Fruit fly (Drosophila melanogaster) whole organism, embryonic: ENCODE results near the gene Smox.
A peak's percentile ranks its signal among the peaks of the same experiment; 100 is the strongest.

Experiments
- Ada2b ChIP-seq: fragments of 200-800 bp; sonication (Bioruptor generic); IDR thresholded peaks from 2 replicates; pipeline ENCODE4 v1.3.6; 2022; ENCODE audit warnings: missing biosample characterization, missing genetic modification characterization
- Atf3 ChIP-seq: fragments of 200-800 bp; sonication (Bioruptor generic); optimal IDR thresholded peaks from 3 replicates; lab custom pipeline; 2016; ENCODE audit warnings: missing biosample characterization, missing genetic modification characterization
- B-H2 ChIP-seq: fragments of 200-800 bp; sonication (Bioruptor generic); optimal IDR thresholded peaks from 2 replicates; lab custom pipeline; 2018; ENCODE audit warnings: missing biosample characterization, mild to moderate bottlenecking, missing genetic modification characterization
- Bdp1 ChIP-seq: fragments of 200-800 bp; sonication (Bioruptor generic); optimal IDR thresholded peaks from 3 replicates; lab custom pipeline; 2016; ENCODE audit warnings: missing biosample characterization, missing genetic modification characterization
- CG10267 ChIP-seq: fragments of 200-800 bp; sonication (Bioruptor generic); optimal IDR thresholded peaks from 2 replicates; lab custom pipeline; 2018; ENCODE audit warnings: missing biosample characterization, mild to moderate bottlenecking, missing genetic modification characterization, moderate library complexity
- CG10654 ChIP-seq: fragments of 200-800 bp; sonication (Bioruptor generic); optimal IDR thresholded peaks from 2 replicates; lab custom pipeline; 2016; ENCODE audit warnings: missing biosample characterization, missing genetic modification characterization
- CG11560 ChIP-seq: fragments of 200-800 bp; sonication (Bioruptor generic); IDR thresholded peaks from 3 replicates; pipeline ENCODE4 v1.3.6; 2022; ENCODE audit warnings: missing biosample characterization, missing genetic modification characterization
- CG12236 ChIP-seq: fragments of 200-800 bp; sonication (Bioruptor generic); optimal IDR thresholded peaks from 2 replicates; lab custom pipeline; 2016; ENCODE audit warnings: missing biosample characterization, missing genetic modification characterization
- CG12659 ChIP-seq: fragments of 200-800 bp; sonication (Bioruptor generic); optimal IDR thresholded peaks from 3 replicates; lab custom pipeline; 2017; ENCODE audit warnings: mild to moderate bottlenecking, missing biosample characterization, missing genetic modification reagents, missing genetic modification characterization
- CG13424 ChIP-seq: fragments of 200-800 bp; sonication (Bioruptor generic); optimal IDR thresholded peaks from 2 replicates; lab custom pipeline; 2019; ENCODE audit warnings: missing biosample characterization, mild to moderate bottlenecking, missing genetic modification characterization, moderate library complexity
- CG13624 ChIP-seq: fragments of 200-800 bp; sonication (Bioruptor generic); optimal IDR thresholded peaks from 2 replicates; lab custom pipeline; 2016; ENCODE audit warnings: missing biosample characterization, missing genetic modification characterization
- CG13775 ChIP-seq: fragments of 200-800 bp; sonication (Bioruptor generic); optimal IDR thresholded peaks from 3 replicates; lab custom pipeline; 2017; ENCODE audit warnings: missing biosample characterization, mild to moderate bottlenecking, missing genetic modification characterization
- CG15269 ChIP-seq: fragments of 200-800 bp; sonication (Bioruptor generic); optimal IDR thresholded peaks from 2 replicates; lab custom pipeline; 2018; ENCODE audit warnings: missing biosample characterization, mild to moderate bottlenecking, missing genetic modification characterization, moderate library complexity
- CG15601 ChIP-seq: fragments of 200-800 bp; sonication (Bioruptor generic); optimal IDR thresholded peaks from 3 replicates; lab custom pipeline; 2019; ENCODE audit warnings: missing biosample characterization, mild to moderate bottlenecking, missing genetic modification characterization, moderate library complexity
- CG15696 ChIP-seq: fragments of 200-800 bp; sonication (Bioruptor generic); optimal IDR thresholded peaks from 2 replicates; lab custom pipeline; 2019; ENCODE audit warnings: missing biosample characterization, mild to moderate bottlenecking, missing genetic modification characterization, moderate library complexity
- CG16813 ChIP-seq: fragments of 200-800 bp; sonication (Bioruptor generic); IDR thresholded peaks from 3 replicates; pipeline ENCODE4 v1.3.6; 2022; ENCODE audit warnings: missing biosample characterization, missing genetic modification characterization; ENCODE audit not compliant: partially characterized antibody
- CG17612 ChIP-seq: fragments of 200-800 bp; sonication (Bioruptor generic); IDR thresholded peaks from 2 replicates; pipeline ENCODE4 v1.3.6; 2022; ENCODE audit warnings: missing biosample characterization, missing genetic modification characterization
- CG17802 ChIP-seq: fragments of 200-800 bp; sonication (Bioruptor generic); optimal IDR thresholded peaks from 2 replicates; lab custom pipeline; 2018; ENCODE audit warnings: missing biosample characterization, mild to moderate bottlenecking, missing genetic modification characterization, moderate library complexity
- CG2712 ChIP-seq: fragments of 200-800 bp; optimal IDR thresholded peaks from 3 replicates; lab custom pipeline; 2019; ENCODE audit warnings: missing biosample characterization, mild to moderate bottlenecking, missing genetic modification characterization, moderate library complexity
- CG3163 ChIP-seq: fragments of 200-800 bp; sonication (Bioruptor generic); optimal IDR thresholded peaks from 3 replicates; lab custom pipeline; 2016; ENCODE audit warnings: missing biosample characterization, missing genetic modification characterization
- CG32772 ChIP-seq: fragments of 200-800 bp; sonication (Bioruptor generic); IDR thresholded peaks from 2 replicates; pipeline ENCODE4 v1.3.6; 2022; ENCODE audit warnings: missing biosample characterization, missing genetic modification characterization
- CG34376 ChIP-seq: fragments of 200-800 bp; sonication (Bioruptor generic); optimal IDR thresholded peaks from 2 replicates; lab custom pipeline; 2018; ENCODE audit warnings: missing biosample characterization, mild to moderate bottlenecking, missing genetic modification characterization
- CG4730 ChIP-seq: fragments of 200-800 bp; sonication (Bioruptor generic); IDR thresholded peaks from 2 replicates; pipeline ENCODE4 v1.3.6; 2022; ENCODE audit warnings: missing biosample characterization, missing genetic modification characterization
- CG6813 ChIP-seq: fragments of 200-800 bp; sonication (Bioruptor generic); optimal IDR thresholded peaks from 2 replicates; lab custom pipeline; 2017; ENCODE audit warnings: missing biosample characterization, missing genetic modification characterization, mild to moderate bottlenecking, moderate library complexity, missing genetic modification reagents
- Dip3 ChIP-seq: fragments of 200-800 bp; sonication (Bioruptor generic); optimal IDR thresholded peaks from 3 replicates; lab custom pipeline; 2016; ENCODE audit warnings: missing biosample characterization, missing genetic modification characterization
- Dll ChIP-seq: fragments of 200-800 bp; sonication (Bioruptor generic); IDR thresholded peaks from 4 replicates; pipeline ENCODE4 v1.3.6; 2022; ENCODE audit warnings: missing biosample characterization, missing genetic modification characterization; ENCODE audit not compliant: partially characterized antibody
- Dp ChIP-seq: fragments of 200-800 bp; sonication (Bioruptor generic); optimal IDR thresholded peaks from 2 replicates; lab custom pipeline; 2018; ENCODE audit warnings: missing biosample characterization, mild to moderate bottlenecking, missing genetic modification characterization, moderate library complexity
- Eip74EF ChIP-seq, 2 experiments: fragments of 200-800 bp in 1 of 2; fragments of >200 bp in 1 of 2; sonication (Bioruptor generic) in 1 of 2; optimal IDR thresholded peaks; 2 replicates each; lab custom pipeline; 2017 to 2019; ENCODE audit warnings: missing biosample characterization in 2 of 2, missing genetic modification characterization in 2 of 2, mild to moderate bottlenecking in 1 of 2, moderate library complexity in 1 of 2
- MBD-R2 ChIP-seq: fragments of 200-800 bp; sonication (Bioruptor generic); IDR thresholded peaks from 2 replicates; pipeline ENCODE4 v1.3.6; 2022; ENCODE audit warnings: missing biosample characterization, missing genetic modification characterization
- PHDP ChIP-seq: fragments of 200-800 bp; sonication (Bioruptor generic); optimal IDR thresholded peaks from 3 replicates; lab custom pipeline; 2018; ENCODE audit warnings: missing biosample characterization, mild to moderate bottlenecking, missing genetic modification characterization, moderate library complexity
- Poxn ChIP-seq: fragments of 200-800 bp; sonication (Bioruptor generic); IDR thresholded peaks from 2 replicates; pipeline ENCODE4 v1.3.6; 2022; ENCODE audit warnings: missing biosample characterization, missing genetic modification characterization
- Rx ChIP-seq: fragments of 200-800 bp; sonication (Bioruptor generic); IDR thresholded peaks from 2 replicates; pipeline ENCODE4 v1.3.6; 2022; ENCODE audit warnings: missing biosample characterization, missing genetic modification characterization
- Sry-β ChIP-seq: fragments of 200-800 bp; sonication (Bioruptor generic); optimal IDR thresholded peaks from 2 replicates; lab custom pipeline; 2018; ENCODE audit warnings: missing biosample characterization, mild to moderate bottlenecking, missing genetic modification characterization, moderate library complexity
- Sry-δ ChIP-seq: fragments of 200-800 bp; sonication (Bioruptor generic); optimal IDR thresholded peaks from 2 replicates; lab custom pipeline; 2016; ENCODE audit warnings: missing biosample characterization, missing genetic modification characterization
- Vsx1 ChIP-seq: fragments of 200-800 bp; sonication (Bioruptor generic); optimal IDR thresholded peaks from 2 replicates; lab custom pipeline; 2017; ENCODE audit warnings: missing biosample characterization, mild to moderate bottlenecking, missing genetic modification characterization, missing genetic modification reagents
- YL-1 ChIP-seq: fragments of 200-800 bp; sonication (Bioruptor generic); optimal IDR thresholded peaks from 3 replicates; lab custom pipeline; 2017; ENCODE audit warnings: missing biosample characterization, mild to moderate bottlenecking, missing genetic modification characterization
- aop ChIP-seq: fragments of 200-800 bp; sonication (Bioruptor generic); IDR thresholded peaks from 2 replicates; pipeline ENCODE4 v1.3.6; 2022; ENCODE audit warnings: missing biosample characterization, missing genetic modification characterization
- dmrt99B ChIP-seq: fragments of 200-800 bp; sonication (Bioruptor generic); optimal IDR thresholded peaks from 2 replicates; lab custom pipeline; 2018; ENCODE audit warnings: missing biosample characterization, mild to moderate bottlenecking, missing genetic modification characterization, moderate library complexity
- eyg ChIP-seq: fragments of 200-800 bp; sonication (Bioruptor generic); optimal IDR thresholded peaks from 3 replicates; lab custom pipeline; 2016; ENCODE audit warnings: missing biosample characterization, missing genetic modification characterization
- gem ChIP-seq: fragments of 200-800 bp; sonication (Bioruptor generic); optimal IDR thresholded peaks from 2 replicates; lab custom pipeline; 2019; ENCODE audit warnings: missing biosample characterization, mild to moderate bottlenecking, missing genetic modification characterization, moderate library complexity
- gro ChIP-seq: fragments of 200-800 bp; sonication (Bioruptor generic); optimal IDR thresholded peaks from 2 replicates; lab custom pipeline; 2016; ENCODE audit warnings: missing biosample characterization, missing genetic modification characterization
- ind ChIP-seq: fragments of 200-800 bp; sonication (Bioruptor generic); optimal IDR thresholded peaks from 3 replicates; lab custom pipeline; 2016; ENCODE audit warnings: missing biosample characterization, missing genetic modification characterization
- ken ChIP-seq: fragments of 200-800 bp; sonication (Bioruptor generic); IDR thresholded peaks from 3 replicates; pipeline ENCODE4 v1.3.6; 2022; ENCODE audit warnings: missing biosample characterization, missing genetic modification characterization
- lov ChIP-seq, 2 experiments: fragments of 200-800 bp in 1 of 2; fragments of >200 bp in 1 of 2; sonication (Bioruptor generic) in 1 of 2; IDR thresholded peaks in 1 of 2; optimal IDR thresholded peaks in 1 of 2; 2 replicates in 1 of 2; 3 replicates in 1 of 2; pipeline versions ENCODE4 v1.3.6 to Lab custom; 2017 to 2022; ENCODE audit warnings: missing biosample characterization in 1 of 2, missing genetic modification characterization in 1 of 2
- ranshi ChIP-seq: fragments of 200-800 bp; sonication (Bioruptor generic); IDR thresholded peaks from 2 replicates; pipeline ENCODE4 v1.3.6; 2022; ENCODE audit warnings: missing biosample characterization, missing genetic modification characterization
- sens-2 ChIP-seq: fragments of 200-800 bp; sonication (Bioruptor generic); IDR thresholded peaks from 2 replicates; pipeline ENCODE4 v1.3.6; 2022; ENCODE audit warnings: missing biosample characterization, missing genetic modification characterization
- stwl ChIP-seq: fragments of 200-800 bp; sonication (Bioruptor generic); optimal IDR thresholded peaks from 3 replicates; lab custom pipeline; 2018; ENCODE audit warnings: missing biosample characterization, mild to moderate bottlenecking, missing genetic modification characterization, moderate library complexity
- tin ChIP-seq: fragments of 200-800 bp; sonication (Bioruptor generic); optimal IDR thresholded peaks from 3 replicates; lab custom pipeline; 2016; ENCODE audit warnings: missing biosample characterization, missing genetic modification characterization
- wek ChIP-seq: fragments of 200-800 bp; sonication (Bioruptor generic); optimal IDR thresholded peaks from 3 replicates; lab custom pipeline; 2018; ENCODE audit warnings: missing biosample characterization, mild to moderate bottlenecking, missing genetic modification characterization, moderate library complexity

Gene Smox

dm6 chrX:8145501-8146157 is 3.5 kb upstream of the Smox start, which contains the start of the genes alpha-PheRS and CG2129 (continued):
- TF ChIP-seq CG12236 (no peak), CG12659 (GFP tag; lab: Kevin White, UChicago) (peak; percentile 13), ranshi (GFP tag; lab: Robert Waterston, UW) (no peak), Dll (peak; percentile 62; the same call in 2 of the 4 replicates), aop (GFP tag; lab: Robert Waterston, UW) (no peak), CG17802 (tag; lab: Kevin White, UChicago) (no peak), stwl (peak; percentile 25), CG10267 (tag; lab: Kevin White, UChicago) (peak; percentile 51), CG13775 (GFP tag; lab: Kevin White, UChicago) (peak; percentile 17), CG3163 (no peak), Rx (GFP tag; lab: Robert Waterston, UW) (no peak), YL-1 (GFP tag; lab: Kevin White, UChicago) (peak; percentile 64), Dip3 (GFP tag; lab: Kevin White, UChicago) (no peak), CG16813 (GFP tag; lab: Robert Waterston, UW) (0 out of 3 replicates have a peak, but pooled peaks have one; percentile 33), CG10654 (GFP tag; lab: Kevin White, UChicago) (no peak), PHDP (peak; percentile 28), MBD-R2 (GFP tag; lab: Robert Waterston, UW) (peak; percentile 76; the same call in 1 of the 2 replicates), sens-2 (no peak), Sry-δ (peak; percentile 10), Atf3 (GFP tag; lab: Kevin White, UChicago) (no peak), B-H2 (GFP tag; lab: Kevin White, UChicago) (peak; percentile 30), lov (optimal IDR thresholded peaks at IDR 0.05; lab: Kevin White, UChicago) (no peak), lov (GFP tag; IDR thresholded peaks at IDR 0.05; lab: Robert Waterston, UW) (no peak), CG6813 (GFP tag; lab: Kevin White, UChicago) (no peak), CG32772 (GFP tag; lab: Robert Waterston, UW) (no peak), CG34376 (peak; percentile 52), CG15269 (tag; lab: Kevin White, UChicago) (no peak), wek (GFP tag; lab: Kevin White, UChicago) (no peak), CG13624 (no peak), CG11560 (no peak), CG17612 (no peak), Dp (GFP tag; lab: Kevin White, UChicago) (peak; percentile 18), gem (tag; lab: Kevin White, UChicago) (no peak), CG15696 (peak; percentile 23), CG2712 (tag; lab: Kevin White, UChicago) (peak; percentile 57), Sry-β (peak; percentile 94), Eip74EF (GFP tag; optimal IDR thresholded peaks at IDR 0.05; lab: Kevin White, UChicago) (peak in 1 of 2 experiments; percentile 15), ken (GFP tag; lab: Robert Waterston, UW) (no peak), Vsx1 (GFP tag; lab: Kevin White, UChicago) (no peak), Bdp1 (GFP tag; lab: Kevin White, UChicago) (peak; percentile 1), tin (peak; percentile 29), gro (no peak), CG13424 (tag; lab: Kevin White, UChicago) (peak; percentile 60), eyg (GFP tag; lab: Kevin White, UChicago) (no peak), Ada2b (GFP tag; lab: Robert Waterston, UW) (0 out of 2 replicates have a peak, but pooled peaks have one; percentile 34), CG15601 (tag; lab: Kevin White, UChicago) (peak; percentile 9), Poxn (GFP tag; lab: Robert Waterston, UW) (no peak), dmrt99B (tag; lab: Kevin White, UChicago) (no peak), CG4730 (GFP tag; lab: Robert Waterston, UW) (no peak), ind (no peak)
